Fruit fly (Drosophila melanogaster): ENCODE measurements around the gene CG34345.

DNA sequence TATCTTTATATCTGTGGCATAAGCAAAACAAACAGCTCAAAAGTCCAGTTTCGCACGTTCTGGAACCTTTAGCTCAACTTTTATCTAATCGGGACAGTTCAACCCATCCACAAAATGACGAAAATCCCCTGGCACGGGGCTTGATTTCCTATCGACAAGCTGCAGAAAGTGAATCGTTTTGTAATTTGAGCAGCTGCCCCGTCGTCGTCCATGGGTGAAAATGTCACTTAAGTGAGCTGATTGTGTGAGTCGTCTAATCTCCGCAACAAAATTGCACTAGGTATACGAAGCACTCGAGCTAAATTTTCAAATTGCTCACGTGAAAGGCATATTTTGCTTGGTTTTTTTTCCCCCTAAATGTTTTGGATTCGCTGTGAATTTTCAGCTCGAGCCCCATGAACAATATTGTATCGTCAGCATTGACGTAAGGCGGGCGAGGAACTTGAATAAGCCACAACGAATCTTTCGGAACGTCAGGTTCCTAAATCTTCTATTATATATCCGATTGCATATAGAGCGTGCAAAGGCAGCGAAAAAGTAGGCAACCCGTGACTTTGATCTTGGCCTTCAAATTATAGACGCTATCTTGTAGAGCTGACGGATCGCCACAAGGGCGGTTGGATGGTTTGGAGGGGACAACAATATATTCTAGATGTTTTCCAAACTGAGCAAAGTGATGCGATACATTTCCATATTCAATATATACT is 8.5 kb upstream of the CG34345 start:
- no peak for TF ChIP-seq Antp (GFP tag; optimal IDR thresholded peaks at IDR 0.05)
- TF ChIP-seq mirr (GFP tag; optimal IDR thresholded peaks at IDR 0.05), result no peak
- no peak for TF ChIP-seq peb (GFP tag; IDR thresholded peaks at IDR 0.05)
- TF ChIP-seq CG11696 (GFP tag; IDR thresholded peaks at IDR 0.05), result no peak
- TF ChIP-seq pfk (GFP tag; optimal IDR thresholded peaks at IDR 0.05), result no peak
- no peak for TF ChIP-seq crol (GFP tag; IDR thresholded peaks at IDR 0.05)
- no peak for TF ChIP-seq Asciz (GFP tag; optimal IDR thresholded peaks at IDR 0.05)

All from whole organism, embryonic.